Fruit fly (Drosophila melanogaster) whole organism, wandering third instar larva: Measurements from ENCODE around the gene Atg5.

Source experiments
- Abd-B ChIP-seq: fragments of >200 bp; optimal IDR thresholded peaks from 2 replicates; lab custom pipeline; 2017; ENCODE audit warnings: missing biosample characterization, missing genetic modification characterization
- CG32264 ChIP-seq: fragments of 200-800 bp; sonication (Bioruptor generic); optimal IDR thresholded peaks from 2 replicates; lab custom pipeline; 2016; ENCODE audit warnings: missing biosample characterization, missing genetic modification characterization
- CrebA ChIP-seq: fragments of 200-800 bp; sonication (Bioruptor generic); optimal IDR thresholded peaks from 2 replicates; lab custom pipeline; 2016; ENCODE audit warnings: missing biosample characterization, mild to moderate bottlenecking, missing genetic modification characterization, borderline replicate concordance
- Dfd ChIP-seq: fragments of >200 bp; optimal IDR thresholded peaks from 2 replicates; lab custom pipeline; 2017; ENCODE audit warnings: missing biosample characterization, missing genetic modification characterization
- Dif ChIP-seq: fragments of 200-275, 200-300 bp; sonication (Bioruptor generic); optimal IDR thresholded peaks from 2 replicates; lab custom pipeline; 2018; ENCODE audit warnings: missing biosample characterization, missing genetic modification characterization; ENCODE audit not compliant: partially characterized antibody
- GATAd ChIP-seq: sonication (Bioruptor generic); optimal IDR thresholded peaks from 2 replicates; lab custom pipeline; 2016; ENCODE audit warnings: missing biosample characterization, missing genetic modification characterization
- HLH106 ChIP-seq: fragments of 200-800 bp; optimal IDR thresholded peaks from 3 replicates; lab custom pipeline; 2019; ENCODE audit warnings: missing biosample characterization, mild to moderate bottlenecking, missing genetic modification characterization, moderate library complexity
- Hnf4 ChIP-seq: fragments of 200-800 bp; sonication (Bioruptor generic); optimal IDR thresholded peaks from 2 replicates; lab custom pipeline; 2016; ENCODE audit warnings: missing biosample characterization, mild to moderate bottlenecking, missing genetic modification characterization
- Hr78 ChIP-seq: fragments of >200 bp; optimal IDR thresholded peaks from 2 replicates; lab custom pipeline; 2017; ENCODE audit warnings: missing biosample characterization, missing genetic modification characterization
- Hr83 ChIP-seq: fragments of 200-300 bp; sonication (Bioruptor generic); optimal IDR thresholded peaks from 2 replicates; lab custom pipeline; 2016; ENCODE audit warnings: missing biosample characterization, mild to moderate bottlenecking, missing genetic modification characterization, moderate library complexity; ENCODE audit not compliant: poor library complexity, severe bottlenecking
- Jra ChIP-seq: sonication (Bioruptor generic); optimal IDR thresholded peaks from 2 replicates; lab custom pipeline; 2016; ENCODE audit warnings: missing biosample characterization, missing genetic modification characterization
- Mio ChIP-seq: sonication (Bioruptor generic); optimal IDR thresholded peaks from 2 replicates; lab custom pipeline; 2016; ENCODE audit warnings: missing biosample characterization, missing genetic modification characterization
- Myc ChIP-seq: fragments of >200 bp; optimal IDR thresholded peaks from 2 replicates; lab custom pipeline; 2017
- N ChIP-seq: fragments of >200 bp; optimal IDR thresholded peaks from 2 replicates; lab custom pipeline; 2018; ENCODE audit warnings: missing biosample characterization, missing external identifiers, missing genetic modification characterization
- Rel ChIP-seq, 2 experiments: fragments of 200-800 bp; sonication (Bioruptor generic) in 1 of 2; optimal IDR thresholded peaks; 2 replicates in 1 of 2; 3 replicates in 1 of 2; lab custom pipeline; 2016 to 2019; ENCODE audit warnings: mild to moderate bottlenecking in 2 of 2, missing biosample characterization in 2 of 2, missing genetic modification characterization in 2 of 2, moderate library complexity in 1 of 2
- Sp1 ChIP-seq: fragments of 200-800 bp; sonication (Bioruptor generic); optimal IDR thresholded peaks from 3 replicates; lab custom pipeline; 2019; ENCODE audit warnings: missing biosample characterization, mild to moderate bottlenecking, missing genetic modification characterization, moderate library complexity
- Vsx2 ChIP-seq: fragments of 200-300, 225-300 bp; sonication (Bioruptor generic); optimal IDR thresholded peaks from 2 replicates; lab custom pipeline; 2018; ENCODE audit warnings: missing biosample characterization, missing genetic modification characterization; ENCODE audit not compliant: partially characterized antibody
- br ChIP-seq: fragments of 200-800 bp; sonication (Bioruptor generic); optimal IDR thresholded peaks from 2 replicates; lab custom pipeline; 2016; ENCODE audit warnings: missing biosample characterization, missing genetic modification characterization
- brk ChIP-seq: fragments of 200-800 bp; sonication (Bioruptor generic); optimal IDR thresholded peaks from 2 replicates; lab custom pipeline; 2016; ENCODE audit warnings: missing biosample characterization, mild to moderate bottlenecking, missing genetic modification characterization
- dmrt93B ChIP-seq: fragments of 200-800 bp; sonication (Bioruptor generic); optimal IDR thresholded peaks from 2 replicates; lab custom pipeline; 2018; ENCODE audit warnings: missing biosample characterization, mild to moderate bottlenecking, missing genetic modification characterization
- dsf ChIP-seq: sonication (Bioruptor generic); optimal IDR thresholded peaks from 2 replicates; lab custom pipeline; 2016; ENCODE audit warnings: missing biosample characterization, missing genetic modification characterization, borderline replicate concordance
- ey ChIP-seq: fragments of 200-800 bp; sonication (Bioruptor generic); optimal IDR thresholded peaks from 2 replicates; lab custom pipeline; 2016; ENCODE audit warnings: missing biosample characterization, missing genetic modification characterization
- foxo ChIP-seq, 2 experiments: fragments of 200-800 bp; sonication (Bioruptor generic); optimal IDR thresholded peaks; 2 replicates in 1 of 2; 3 replicates in 1 of 2; lab custom pipeline; 2016 to 2017; ENCODE audit warnings: missing biosample characterization in 2 of 2, missing genetic modification characterization in 2 of 2
- fru ChIP-seq: fragments of 200-800 bp; sonication (Bioruptor generic); optimal IDR thresholded peaks from 3 replicates; lab custom pipeline; 2016; ENCODE audit warnings: missing biosample characterization, mild to moderate bottlenecking, missing genetic modification characterization
- h ChIP-seq: fragments of 200-800 bp; sonication (Bioruptor generic); optimal IDR thresholded peaks from 3 replicates; lab custom pipeline; 2016; ENCODE audit warnings: missing biosample characterization, mild to moderate bottlenecking, missing genetic modification characterization
- jim ChIP-seq: fragments of 175-275, 200-325 bp; sonication (Bioruptor generic); optimal IDR thresholded peaks from 2 replicates; lab custom pipeline; 2016; ENCODE audit warnings: missing biosample characterization, mild to moderate bottlenecking, missing genetic modification characterization
- lola ChIP-seq: fragments of >200 bp; optimal IDR thresholded peaks from 2 replicates; lab custom pipeline; 2017; ENCODE audit warnings: missing biosample characterization, missing genetic modification characterization
- pan ChIP-seq: fragments of >200 bp; optimal IDR thresholded peaks from 2 replicates; lab custom pipeline; 2017
- psq ChIP-seq: fragments of 200-800 bp; sonication (Bioruptor generic); optimal IDR thresholded peaks from 3 replicates; lab custom pipeline; 2017; ENCODE audit warnings: missing biosample characterization, mild to moderate bottlenecking, missing genetic modification characterization, moderate library complexity
- sage ChIP-seq: fragments of 200-800 bp; sonication (Bioruptor generic); optimal IDR thresholded peaks from 2 replicates; lab custom pipeline; 2016; ENCODE audit warnings: missing biosample characterization, mild to moderate bottlenecking, missing genetic modification characterization
- sv ChIP-seq: fragments of 200-800 bp; sonication (Bioruptor generic); optimal IDR thresholded peaks from 3 replicates; lab custom pipeline; 2016; ENCODE audit warnings: missing biosample characterization, missing genetic modification characterization
- tai ChIP-seq: sonication (Bioruptor generic); optimal IDR thresholded peaks from 2 replicates; lab custom pipeline; 2016; ENCODE audit warnings: missing biosample characterization, missing genetic modification characterization
- usp ChIP-seq: fragments of >200 bp; optimal IDR thresholded peaks from 2 replicates; lab custom pipeline; 2017; ENCODE audit warnings: missing biosample characterization, missing genetic modification characterization
- woc ChIP-seq: sonication (Bioruptor generic); optimal IDR thresholded peaks from 2 replicates; lab custom pipeline; 2016; ENCODE audit warnings: missing biosample characterization, mild to moderate bottlenecking, missing genetic modification characterization

Gene Atg5

DNA sequence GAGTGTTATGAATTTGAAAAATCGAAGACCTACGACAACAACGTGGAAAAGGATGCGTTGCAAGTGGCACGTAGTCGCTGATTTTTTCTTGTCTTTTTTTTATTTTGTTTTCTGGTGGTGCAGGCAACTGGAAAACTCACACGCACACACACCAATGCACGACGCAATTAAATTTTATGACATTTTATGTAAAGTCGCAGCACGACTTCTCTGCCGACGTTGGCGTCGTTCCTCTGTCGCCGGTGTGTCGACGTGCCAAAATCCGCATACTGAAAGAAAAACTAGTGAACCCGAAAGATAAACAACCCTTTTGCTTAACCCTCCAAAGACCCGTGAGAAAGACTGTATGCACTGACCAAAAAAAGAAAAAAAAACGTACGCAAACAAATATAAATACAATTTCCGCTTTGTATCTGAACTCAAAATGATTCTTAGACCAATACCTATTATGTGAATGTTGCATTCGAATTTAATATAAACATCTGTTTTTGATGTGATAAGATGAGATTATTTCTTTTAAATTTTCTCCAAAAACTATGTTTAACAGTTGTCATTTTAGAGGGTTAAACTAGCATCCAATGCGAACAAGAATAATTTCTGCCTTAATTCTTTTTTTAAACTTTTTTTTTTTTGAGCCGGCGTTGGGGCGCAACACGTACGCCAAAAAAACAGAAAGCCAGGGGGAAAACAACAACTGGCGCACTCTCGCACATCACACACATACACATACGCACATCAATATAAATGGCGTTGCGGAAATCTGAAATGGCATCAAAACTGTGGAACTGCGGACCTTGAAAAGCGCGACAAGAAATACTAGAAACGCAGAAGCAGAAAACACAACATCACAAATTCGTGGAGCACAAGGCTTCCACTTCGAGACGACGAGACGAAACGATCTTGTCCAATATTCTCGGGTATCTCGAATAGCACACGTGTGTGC lies 10.6 kb upstream of the Atg5 start (continued):
- TF ChIP-seq ey (GFP tag; lab: Kevin White, UChicago) = peak; percentile 19
- TF ChIP-seq Vsx2 (GFP tag; lab: Kevin White, UChicago) = no peak
- TF ChIP-seq Rel (GFP tag; optimal IDR thresholded peaks at IDR 0.05; lab: Kevin White, UChicago) = no peak
- TF ChIP-seq Rel (tag; optimal IDR thresholded peaks at IDR 0.05; lab: Kevin White, UChicago) = no peak
- no peak for TF ChIP-seq Abd-B (GFP tag; lab: Kevin White, UChicago)
- TF ChIP-seq Dfd (GFP tag; lab: Kevin White, UChicago) = no peak
- no peak for TF ChIP-seq usp (GFP tag; lab: Kevin White, UChicago)
- peak; percentile 16 for TF ChIP-seq psq
- no peak for TF ChIP-seq Myc (lab: Kevin White, UChicago)
- TF ChIP-seq Dif (GFP tag; lab: Kevin White, UChicago) = no peak
- peak; percentile 59 for TF ChIP-seq h (GFP tag; lab: Kevin White, UChicago)
- no peak for TF ChIP-seq sage (GFP tag; lab: Kevin White, UChicago)
- TF ChIP-seq N (GFP tag; lab: Kevin White, UChicago) = no peak
- TF ChIP-seq pan (lab: Kevin White, UChicago) = no peak
- peak; percentile 29 for TF ChIP-seq woc (GFP tag; lab: Kevin White, UChicago)

dm6 chrX:7333298-7333743 lies 9.8 kb upstream of the Atg5 start:
- no peak for TF ChIP-seq Hr78
- TF ChIP-seq ey (GFP tag; lab: Kevin White, UChicago) = no peak
- no peak for TF ChIP-seq Dfd (GFP tag; lab: Kevin White, UChicago)
- TF ChIP-seq dsf = no peak
- no peak for TF ChIP-seq foxo (GFP tag; optimal IDR thresholded peaks at IDR 0.05; lab: Kevin White, UChicago)
- no peak for TF ChIP-seq Sp1 (GFP tag; lab: Kevin White, UChicago)
- TF ChIP-seq Vsx2 (GFP tag; lab: Kevin White, UChicago) = no peak
- no peak for TF ChIP-seq woc (GFP tag; lab: Kevin White, UChicago)
- TF ChIP-seq usp (GFP tag; lab: Kevin White, UChicago) = no peak
- TF ChIP-seq sv (GFP tag; lab: Kevin White, UChicago) = no peak
- TF ChIP-seq Mio = no peak
- TF ChIP-seq HLH106 (tag; lab: Kevin White, UChicago) = no peak
- TF ChIP-seq, all 38 proteins: peak for 0

DNA sequence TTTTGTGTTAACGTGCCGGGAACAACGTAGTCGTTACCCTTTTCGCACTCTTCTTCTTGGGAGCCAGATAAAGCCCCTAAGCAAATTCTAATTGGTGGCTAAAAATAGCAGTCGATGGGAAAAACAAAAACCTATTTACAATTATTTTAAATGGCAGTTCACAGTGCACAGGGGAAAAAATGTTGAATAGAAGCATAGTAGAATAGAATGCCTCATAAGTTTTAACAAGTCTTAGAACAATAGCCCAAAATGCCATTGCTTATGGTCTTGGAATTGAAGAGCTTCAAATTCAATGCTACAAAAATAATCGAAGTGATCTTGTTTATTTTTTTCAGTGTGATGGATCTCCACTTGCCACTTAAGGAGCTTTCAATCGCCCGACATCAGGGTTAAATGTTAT lies 8.9 kb upstream of the Atg5 start:
- no peak for TF ChIP-seq ey (GFP tag; lab: Kevin White, UChicago)
- no peak for TF ChIP-seq CG32264 (GFP tag; lab: Kevin White, UChicago)
- no peak for TF ChIP-seq pan (lab: Kevin White, UChicago)
- TF ChIP-seq foxo (GFP tag; optimal IDR thresholded peaks at IDR 0.05; lab: Kevin White, UChicago) = peak in 1 of 2 experiments; percentile 1
- TF ChIP-seq Hr83 (GFP tag; lab: Kevin White, UChicago) = no peak
- TF ChIP-seq dsf = no peak
- no peak for TF ChIP-seq N (GFP tag; lab: Kevin White, UChicago)
- no peak for TF ChIP-seq tai (GFP tag; lab: Kevin White, UChicago)
- TF ChIP-seq br (GFP tag; lab: Kevin White, UChicago) = no peak
- no peak for TF ChIP-seq lola (GFP tag; lab: Kevin White, UChicago)
- peak; percentile 14 for TF ChIP-seq fru (GFP tag; lab: Kevin White, UChicago)
- TF ChIP-seq CrebA (GFP tag; lab: Kevin White, UChicago) = no peak
- TF ChIP-seq brk (GFP tag; lab: Kevin White, UChicago) = no peak
- TF ChIP-seq sv (GFP tag; lab: Kevin White, UChicago) = peak; percentile 36
- TF ChIP-seq jim (GFP tag; lab: Kevin White, UChicago) = no peak
- no peak for TF ChIP-seq Mio
- no peak for TF ChIP-seq woc (GFP tag; lab: Kevin White, UChicago)
- TF ChIP-seq Jra = no peak
- no peak for TF ChIP-seq GATAd (GFP tag; lab: Kevin White, UChicago)
- TF ChIP-seq Hnf4 (GFP tag; lab: Kevin White, UChicago) = no peak
- TF ChIP-seq dmrt93B (GFP tag; lab: Kevin White, UChicago) = no peak
- no peak for TF ChIP-seq Sp1 (GFP tag; lab: Kevin White, UChicago)
